Fruit fly (Drosophila melanogaster): Measurements from ENCODE around the gene CG6833.
A peak's percentile ranks its signal among the peaks of the same experiment; 100 is the strongest.

CG6833 gene

DNA sequence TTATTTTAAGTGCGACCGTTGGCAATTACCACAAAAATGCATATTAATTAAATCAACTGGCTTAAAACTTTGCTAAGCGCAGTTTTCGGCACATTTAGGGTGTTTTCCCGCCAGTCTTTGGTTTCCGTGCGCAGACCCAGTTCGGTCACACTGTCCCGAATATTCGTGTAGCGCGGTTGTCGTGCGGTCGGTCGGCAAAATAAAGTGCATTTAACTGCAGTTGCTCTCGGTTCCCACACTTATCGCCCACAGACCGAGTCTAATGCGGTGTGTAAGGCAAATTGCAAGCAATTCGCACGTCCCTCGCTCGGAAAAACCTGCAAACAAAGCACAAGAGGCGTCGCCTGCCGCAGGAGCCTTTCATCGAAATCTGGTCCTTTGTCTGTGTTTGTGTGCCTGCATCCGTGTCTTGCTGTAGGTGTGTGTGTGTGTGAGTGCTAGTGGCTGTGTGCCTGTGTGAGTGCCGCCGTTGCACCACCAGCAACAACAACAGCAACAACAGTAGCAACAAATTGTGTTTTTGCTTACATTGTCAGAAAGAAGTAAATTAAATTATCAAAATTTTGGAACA, 2.2 kb downstream of the CG6833 start, which contains the start of the genes CG13484 and Frl (continued):
- TF ChIP-seq Aef1 (GFP tag; IDR thresholded peaks at IDR 0.05) (no peak), Abd-B (GFP tag; optimal IDR thresholded peaks at IDR 0.05) (peak; percentile 72), CG7745 (tag; optimal IDR thresholded peaks at IDR 0.05) (peak; percentile 2), Bgb (GFP tag; IDR thresholded peaks at IDR 0.05; ENCODE audit: partially characterized antibody) (peak; percentile 52; the same call in 1 of the 2 replicates), otp (GFP tag; IDR thresholded peaks at IDR 0.05) (peak; percentile 55; the same call in 1 of the 3 replicates), CG11723 (GFP tag; optimal IDR thresholded peaks at IDR 0.05) (no peak), z (GFP tag; IDR thresholded peaks at IDR 0.05) (no peak), Stat92E (GFP tag; optimal IDR thresholded peaks at IDR 0.05) (peak in 1 of 3 experiments; percentile 93), Awh (GFP tag; IDR thresholded peaks at IDR 0.05) (no peak), Fer1 (GFP tag; optimal IDR thresholded peaks at IDR 0.05) (peak; percentile 49), tx (GFP tag; optimal IDR thresholded peaks at IDR 0.05) (no peak), CG3163 (GFP tag; optimal IDR thresholded peaks at IDR 0.05) (no peak), cwo (GFP tag; optimal IDR thresholded peaks at IDR 0.05) (no peak), Asciz (GFP tag; optimal IDR thresholded peaks at IDR 0.05) (no peak), nom (GFP tag; optimal IDR thresholded peaks at IDR 0.05) (peak; percentile 74), Usf (GFP tag; optimal IDR thresholded peaks at IDR 0.05) (no peak), CG16815 (GFP tag; optimal IDR thresholded peaks at IDR 0.05) (no peak), Med (GFP tag) (peak; percentile 93), CG2116 (GFP tag; optimal IDR thresholded peaks at IDR 0.05) (peak; percentile 46), NK7.1 (GFP tag; optimal IDR thresholded peaks at IDR 0.05) (no peak), CG12942 (GFP tag; optimal IDR thresholded peaks at IDR 0.05) (peak; percentile 16), CG4282 (GFP tag; optimal IDR thresholded peaks at IDR 0.05) (peak; percentile 61), CG17361 (GFP tag; IDR thresholded peaks at IDR 0.05) (0 out of 3 replicates have a peak, but pooled peaks have one; percentile 34), CG11398 (GFP tag; optimal IDR thresholded peaks at IDR 0.05) (peak; percentile 35), Hmr (GFP tag; optimal IDR thresholded peaks at IDR 0.05) (peak; percentile 75), CG2712 (tag; optimal IDR thresholded peaks at IDR 0.05) (peak; percentile 43), E2f2 (GFP tag; IDR thresholded peaks at IDR 0.05) (peak; percentile 71), chm (GFP tag; IDR thresholded peaks at IDR 0.05) (peak; percentile 81), ftz-f1 (GFP tag; optimal IDR thresholded peaks at IDR 0.05) (peak; percentile 57), CG42726 (GFP tag; IDR thresholded peaks at IDR 0.05; ENCODE audit: partially characterized antibody) (peak; percentile 80), ab (GFP tag; optimal IDR thresholded peaks at IDR 0.05) (no peak), CG15011 (GFP tag; optimal IDR thresholded peaks at IDR 0.05) (no peak), Ets65A (GFP tag) (peak; percentile 85), CG2875 (GFP tag; optimal IDR thresholded peaks at IDR 0.05) (no peak), gce (GFP tag; IDR thresholded peaks at IDR 0.05) (no peak), chif (GFP tag; optimal IDR thresholded peaks at IDR 0.05) (peak in 1 of 2 experiments; percentile 15), CG10274 (GFP tag; optimal IDR thresholded peaks at IDR 0.05) (no peak), gem (tag; optimal IDR thresholded peaks at IDR 0.05) (peak; percentile 23), CG13624 (GFP tag; optimal IDR thresholded peaks at IDR 0.05) (no peak), CG15696 (tag; optimal IDR thresholded peaks at IDR 0.05) (peak; percentile 4), CG31388 (GFP tag; optimal IDR thresholded peaks at IDR 0.05) (no peak), Elba2 (GFP tag; optimal IDR thresholded peaks at IDR 0.05) (no peak), CG31365 (tag; optimal IDR thresholded peaks at IDR 0.05) (no peak), CG30020 (tag; optimal IDR thresholded peaks at IDR 0.05) (peak; percentile 35), CG10565 (GFP tag; optimal IDR thresholded peaks at IDR 0.05) (no peak), fu2 (GFP tag; optimal IDR thresholded peaks at IDR 0.05) (peak; percentile 5), sug (tag; optimal IDR thresholded peaks at IDR 0.05) (peak; percentile 36), Hsf (GFP tag; optimal IDR thresholded peaks at IDR 0.05) (peak; percentile 7), Vsx1 (GFP tag; optimal IDR thresholded peaks at IDR 0.05) (no peak), CG3995 (GFP tag; optimal IDR thresholded peaks at IDR 0.05) (peak; percentile 78)

All from whole organism, embryonic.